Fruit fly (Drosophila melanogaster): ENCODE data around the gene ath.

The ath gene

dm6 chr2L:10210631-10211557 lies at the start of gene ath, which contains the start of gene CG5727:
TSS of gene ath (plus strand) at chr2L:10211143.
TSS of gene CG5727 (minus strand) at chr2L:10210681.
- TF ChIP-seq Eip78C (GFP tag) (peak; percentile 71), CG8119 (GFP tag; IDR thresholded peaks at IDR 0.05) (no peak), CG4318 (GFP tag; optimal IDR thresholded peaks at IDR 0.05) (no peak), salr (GFP tag; optimal IDR thresholded peaks at IDR 0.05) (no peak), CG6854 (GFP tag; optimal IDR thresholded peaks at IDR 0.05) (no peak), net (GFP tag; optimal IDR thresholded peaks at IDR 0.05) (no peak), CG6276 (GFP tag; optimal IDR thresholded peaks at IDR 0.05) (no peak), CG15336 (GFP tag; IDR thresholded peaks at IDR 0.05) (no peak), lz (GFP tag; optimal IDR thresholded peaks at IDR 0.05) (no peak), fkh (GFP tag; optimal IDR thresholded peaks at IDR 0.05) (peak; percentile 73), CG11294 (GFP tag; IDR thresholded peaks at IDR 0.05) (no peak), ss (GFP tag; optimal IDR thresholded peaks at IDR 0.05) (no peak), CG3032 (tag; optimal IDR thresholded peaks at IDR 0.05) (peak; percentile 44), fd59A (GFP tag; optimal IDR thresholded peaks at IDR 0.05) (no peak), CG6163 (GFP tag; IDR thresholded peaks at IDR 0.05) (no peak), CG8632 (GFP tag; optimal IDR thresholded peaks at IDR 0.05) (no peak), Blimp-1 (GFP tag; optimal IDR thresholded peaks at IDR 0.05) (no peak), CG10669 (GFP tag; optimal IDR thresholded peaks at IDR 0.05) (no peak), CG8319 (GFP tag; optimal IDR thresholded peaks at IDR 0.05) (no peak), CG11762 (GFP tag; optimal IDR thresholded peaks at IDR 0.05; ENCODE audit: insufficient read depth) (peak; percentile 0), esn (GFP tag; optimal IDR thresholded peaks at IDR 0.05) (peak; percentile 18), Smox (GFP tag; optimal IDR thresholded peaks at IDR 0.05) (no peak), Hr38 (GFP tag; optimal IDR thresholded peaks at IDR 0.05) (no peak), Met (GFP tag; optimal IDR thresholded peaks at IDR 0.05) (no peak), CG34406 (GFP tag; optimal IDR thresholded peaks at IDR 0.05) (no peak)

dm6 chr2L:10172402-10172801 lies 38.5 kb upstream of the ath start, which contains the start of gene CG13137:
TSS of gene CG13137 (plus strand) at chr2L:10172702.
- TF ChIP-seq CG6163 (GFP tag; IDR thresholded peaks at IDR 0.05) (no peak), OdsH (GFP tag; optimal IDR thresholded peaks at IDR 0.05) (no peak), CG16779 (tag; optimal IDR thresholded peaks at IDR 0.05) (no peak), Smox (GFP tag; optimal IDR thresholded peaks at IDR 0.05) (no peak), CG9139 (GFP tag; optimal IDR thresholded peaks at IDR 0.05) (no peak), achi (GFP tag; optimal IDR thresholded peaks at IDR 0.05) (no peak), CG8319 (GFP tag; optimal IDR thresholded peaks at IDR 0.05) (no peak), Gug (GFP tag; IDR thresholded peaks at IDR 0.05) (no peak), CG10631 (GFP tag; optimal IDR thresholded peaks at IDR 0.05) (no peak), CG6854 (GFP tag; optimal IDR thresholded peaks at IDR 0.05) (no peak)

dm6 chr2L:10180182-10180779 lies 30.7 kb upstream of the ath start, which contains the start of gene CG44153:
TSS of gene CG44153 (minus strand) at chr2L:10180256.
- TF ChIP-seq Smox (GFP tag; optimal IDR thresholded peaks at IDR 0.05) (no peak), salr (GFP tag; optimal IDR thresholded peaks at IDR 0.05) (no peak), svp (GFP tag) (no peak), fd85E (GFP tag; optimal IDR thresholded peaks at IDR 0.05) (no peak), esn (GFP tag; optimal IDR thresholded peaks at IDR 0.05) (no peak), CG7368 (GFP tag; optimal IDR thresholded peaks at IDR 0.05) (no peak), lz (GFP tag; optimal IDR thresholded peaks at IDR 0.05) (no peak), Sox102F (GFP tag; optimal IDR thresholded peaks at IDR 0.05) (no peak), Hr38 (GFP tag; optimal IDR thresholded peaks at IDR 0.05) (no peak), CG32006 (GFP tag; optimal IDR thresholded peaks at IDR 0.05) (no peak), CG11294 (GFP tag; IDR thresholded peaks at IDR 0.05) (no peak), CG34406 (GFP tag; optimal IDR thresholded peaks at IDR 0.05) (no peak)
